Fruit fly (Drosophila melanogaster) whole organism, embryonic: ENCODE data around the gene Nepl20.

Experiments used
- CG10543 ChIP-seq: fragments of 200-800 bp; sonication (Bioruptor generic); optimal IDR thresholded peaks from 3 replicates; lab custom pipeline; 2017; ENCODE audit warnings: missing biosample characterization, mild to moderate bottlenecking, missing genetic modification characterization, moderate library complexity
- CG10654 ChIP-seq: fragments of 200-800 bp; sonication (Bioruptor generic); optimal IDR thresholded peaks from 2 replicates; lab custom pipeline; 2016; ENCODE audit warnings: missing biosample characterization, missing genetic modification characterization
- CG10959 ChIP-seq: fragments of 200-800 bp; sonication (Bioruptor generic); IDR thresholded peaks from 2 replicates; pipeline ENCODE4 v1.3.6; 2022; ENCODE audit warnings: missing biosample characterization, missing genetic modification characterization
- CG15073 ChIP-seq: fragments of 200-800 bp; sonication (Bioruptor generic); optimal IDR thresholded peaks from 2 replicates; lab custom pipeline; 2016; ENCODE audit warnings: missing biosample characterization, missing genetic modification characterization
- CG1832 ChIP-seq: fragments of 200-800 bp; sonication (Bioruptor generic); optimal IDR thresholded peaks from 2 replicates; lab custom pipeline; 2017; ENCODE audit warnings: missing biosample characterization, mild to moderate bottlenecking, missing genetic modification characterization, inconsistent platforms
- CG18476 ChIP-seq: fragments of 200-800 bp; sonication (Bioruptor generic); optimal IDR thresholded peaks from 2 replicates; lab custom pipeline; 2016; ENCODE audit warnings: missing biosample characterization, mild to moderate bottlenecking, missing genetic modification characterization
- CG2120 ChIP-seq: fragments of 200-800 bp; sonication (Bioruptor generic); optimal IDR thresholded peaks from 3 replicates; lab custom pipeline; 2016; ENCODE audit warnings: missing biosample characterization, missing genetic modification characterization
- CG30020 ChIP-seq: fragments of 200-800 bp; optimal IDR thresholded peaks from 2 replicates; lab custom pipeline; 2019; ENCODE audit warnings: missing biosample characterization, mild to moderate bottlenecking, missing genetic modification characterization, moderate library complexity
- CG31365 ChIP-seq: fragments of 200-800 bp; sonication (Bioruptor generic); optimal IDR thresholded peaks from 2 replicates; lab custom pipeline; 2018; ENCODE audit warnings: missing biosample characterization, mild to moderate bottlenecking, missing genetic modification characterization
- CG32772 ChIP-seq: fragments of 200-800 bp; sonication (Bioruptor generic); IDR thresholded peaks from 2 replicates; pipeline ENCODE4 v1.3.6; 2022; ENCODE audit warnings: missing biosample characterization, missing genetic modification characterization
- CG34224 ChIP-seq: fragments of 200-800 bp; sonication (Bioruptor generic); IDR thresholded peaks from 3 replicates; pipeline ENCODE4 v1.3.6; 2022; ENCODE audit warnings: missing biosample characterization, missing genetic modification characterization; ENCODE audit not compliant: partially characterized antibody
- CG34422 ChIP-seq: fragments of 200-800 bp; sonication (Bioruptor generic); IDR thresholded peaks from 3 replicates; pipeline ENCODE4 v1.3.6; 2022; ENCODE audit warnings: missing biosample characterization, missing genetic modification characterization
- CG3726 ChIP-seq: fragments of 200-800 bp; sonication (Bioruptor generic); IDR thresholded peaks from 3 replicates; pipeline ENCODE4, ENCODE4 v1.3.6; 2022; ENCODE audit warnings: missing biosample characterization, missing genetic modification characterization
- CG6654 ChIP-seq: fragments of 200-800 bp; sonication (Bioruptor generic); optimal IDR thresholded peaks from 2 replicates; lab custom pipeline; 2017; ENCODE audit warnings: missing biosample characterization, mild to moderate bottlenecking, missing genetic modification characterization
- CG6854 ChIP-seq: fragments of 200-800 bp; sonication (Bioruptor generic); optimal IDR thresholded peaks from 3 replicates; lab custom pipeline; 2017; ENCODE audit warnings: missing biosample characterization, mild to moderate bottlenecking, missing genetic modification characterization
- CG7357 ChIP-seq: fragments of 200-800 bp; sonication (Bioruptor generic); IDR thresholded peaks from 3 replicates; pipeline ENCODE4 v1.3.6; 2022; ENCODE audit warnings: missing biosample characterization, missing genetic modification characterization
- CG8388 ChIP-seq: fragments of 200-800 bp; sonication (Bioruptor generic); optimal IDR thresholded peaks from 2 replicates; lab custom pipeline; 2019; ENCODE audit warnings: missing biosample characterization, mild to moderate bottlenecking, missing genetic modification characterization, moderate library complexity
- Dbx ChIP-seq: fragments of 200-800 bp; sonication (Bioruptor generic); IDR thresholded peaks from 3 replicates; pipeline ENCODE4 v1.3.6; 2022; ENCODE audit warnings: missing biosample characterization, missing genetic modification characterization
- Eip74EF ChIP-seq, 2 experiments: fragments of 200-800 bp in 1 of 2; fragments of >200 bp in 1 of 2; sonication (Bioruptor generic) in 1 of 2; optimal IDR thresholded peaks; 2 replicates each; lab custom pipeline; 2017 to 2019; ENCODE audit warnings: missing biosample characterization in 2 of 2, missing genetic modification characterization in 2 of 2, mild to moderate bottlenecking in 1 of 2, moderate library complexity in 1 of 2
- Hr78 ChIP-seq, 2 experiments: fragments of 200-800 bp in 1 of 2; fragments of >200 bp in 1 of 2; sonication (Bioruptor generic) in 1 of 2; optimal IDR thresholded peaks; 2 replicates each; lab custom pipeline; 2017 to 2019; ENCODE audit warnings: missing biosample characterization in 2 of 2, missing genetic modification characterization in 2 of 2, mild to moderate bottlenecking in 1 of 2, moderate library complexity in 1 of 2
- Lpt ChIP-seq: fragments of >200 bp; optimal IDR thresholded peaks from 2 replicates; lab custom pipeline; 2018; ENCODE audit warnings: missing biosample characterization, missing genetic modification characterization
- Mad ChIP-seq: fragments of 200-800 bp; sonication (Bioruptor generic); optimal IDR thresholded peaks from 2 replicates; lab custom pipeline; 2016; ENCODE audit warnings: missing biosample characterization, missing genetic modification characterization
- Max ChIP-seq: fragments of 200-800 bp; sonication (Bioruptor generic); optimal IDR thresholded peaks from 2 replicates; lab custom pipeline; 2016; ENCODE audit warnings: missing biosample characterization, mild to moderate bottlenecking, missing genetic modification characterization
- Mes4 ChIP-seq: fragments of 200-800 bp; sonication (Bioruptor generic); optimal IDR thresholded peaks from 2 replicates; lab custom pipeline; 2016; ENCODE audit warnings: missing biosample characterization, missing genetic modification characterization
- Mrtf ChIP-seq: fragments of 200-800 bp; sonication (Bioruptor generic); IDR thresholded peaks from 3 replicates; pipeline ENCODE4 v1.3.6; 2022; ENCODE audit warnings: missing biosample characterization, missing genetic modification characterization
- Rfx ChIP-seq: fragments of 200-800 bp; sonication (Bioruptor generic); IDR thresholded peaks from 2 replicates; pipeline ENCODE4 v1.3.6; 2022; ENCODE audit warnings: missing biosample characterization, missing genetic modification characterization
- Stat92E ChIP-seq, 3 experiments: fragments of >200 bp in 2 of 3; fragments of 200-800 bp in 1 of 3; sonication (Bioruptor generic) in 1 of 3; optimal IDR thresholded peaks; 2 replicates each; lab custom pipeline; 2017 to 2019; ENCODE audit warnings: missing biosample characterization in 3 of 3, missing genetic modification characterization in 3 of 3, mild to moderate bottlenecking in 1 of 3, moderate library complexity in 1 of 3
- Tbp ChIP-seq: fragments of >200 bp; optimal IDR thresholded peaks from 2 replicates; lab custom pipeline; 2018; ENCODE audit warnings: missing biosample characterization, missing genetic modification characterization
- ac ChIP-seq: fragments of 200-800 bp; sonication (Bioruptor generic); optimal IDR thresholded peaks from 3 replicates; lab custom pipeline; 2017; ENCODE audit warnings: missing biosample characterization, mild to moderate bottlenecking, missing genetic modification characterization
- chinmo ChIP-seq: fragments of 200-800 bp; sonication (Bioruptor generic); IDR thresholded peaks from 4 replicates; pipeline ENCODE4 v1.3.6; 2022; ENCODE audit warnings: missing biosample characterization, missing genetic modification characterization; ENCODE audit not compliant: partially characterized antibody
- danr ChIP-seq: fragments of 200-800 bp; sonication (Bioruptor generic); IDR thresholded peaks from 2 replicates; pipeline ENCODE4 v1.3.6; 2022; ENCODE audit warnings: missing biosample characterization, missing genetic modification characterization
- dysf ChIP-seq: fragments of 200-800 bp; sonication (Bioruptor generic); IDR thresholded peaks from 3 replicates; pipeline ENCODE4 v1.3.6; 2022; ENCODE audit warnings: missing biosample characterization, missing genetic modification characterization
- en ChIP-seq: fragments of 200-800 bp; sonication (Bioruptor generic); optimal IDR thresholded peaks from 2 replicates; lab custom pipeline; 2016; ENCODE audit warnings: missing biosample characterization, missing genetic modification characterization
- ftz-f1 ChIP-seq: fragments of 200-800 bp; sonication (Bioruptor generic); optimal IDR thresholded peaks from 2 replicates; lab custom pipeline; 2016; ENCODE audit warnings: missing biosample characterization, missing genetic modification characterization
- gcm2 ChIP-seq: fragments of 200-800 bp; sonication (Bioruptor generic); optimal IDR thresholded peaks from 2 replicates; lab custom pipeline; 2016; ENCODE audit warnings: missing biosample characterization, missing genetic modification characterization
- h ChIP-seq: fragments of >200 bp; optimal IDR thresholded peaks from 2 replicates; lab custom pipeline; 2017
- ind ChIP-seq: fragments of 200-800 bp; sonication (Bioruptor generic); optimal IDR thresholded peaks from 3 replicates; lab custom pipeline; 2016; ENCODE audit warnings: missing biosample characterization, missing genetic modification characterization
- inv ChIP-seq: fragments of 200-800 bp; sonication (Bioruptor generic); IDR thresholded peaks from 2 replicates; pipeline ENCODE4 v1.3.6; 2022; ENCODE audit warnings: missing biosample characterization, missing genetic modification characterization; ENCODE audit not compliant: partially characterized antibody
- ken ChIP-seq: fragments of 200-800 bp; sonication (Bioruptor generic); IDR thresholded peaks from 3 replicates; pipeline ENCODE4 v1.3.6; 2022; ENCODE audit warnings: missing biosample characterization, missing genetic modification characterization
- lmd ChIP-seq: fragments of 200-800 bp; sonication (Bioruptor generic); IDR thresholded peaks from 2 replicates; pipeline ENCODE4 v1.3.6; 2022; ENCODE audit warnings: missing biosample characterization, missing genetic modification characterization
- odd ChIP-seq: fragments of 200-800 bp; sonication (Bioruptor generic); optimal IDR thresholded peaks from 2 replicates; lab custom pipeline; 2017; ENCODE audit warnings: missing biosample characterization, mild to moderate bottlenecking, missing genetic modification characterization
- pan ChIP-seq, 4 experiments: fragments of >200 bp in 3 of 4; fragments of 200-800 bp in 1 of 4; sonication (Bioruptor generic) in 1 of 4; optimal IDR thresholded peaks in 3 of 4; IDR thresholded peaks in 1 of 4; 2 replicates each; pipeline versions ENCODE4 v1.3.6 to Lab custom; 2017 to 2022; ENCODE audit warnings: missing biosample characterization in 2 of 4, missing genetic modification characterization in 2 of 4, mixed read lengths in 1 of 4
- pnt ChIP-seq: fragments of 200-800 bp; sonication (Bioruptor generic); optimal IDR thresholded peaks from 3 replicates; lab custom pipeline; 2016; ENCODE audit warnings: missing biosample characterization, missing genetic modification characterization
- ranshi ChIP-seq: fragments of 200-800 bp; sonication (Bioruptor generic); IDR thresholded peaks from 2 replicates; pipeline ENCODE4 v1.3.6; 2022; ENCODE audit warnings: missing biosample characterization, missing genetic modification characterization
- row ChIP-seq: fragments of 200-800 bp; sonication (Bioruptor generic); IDR thresholded peaks from 3 replicates; pipeline ENCODE4 v1.3.6; 2022; ENCODE audit warnings: missing biosample characterization, missing genetic modification characterization
- scrt ChIP-seq: fragments of 200-800 bp; sonication (Bioruptor generic); optimal IDR thresholded peaks from 2 replicates; lab custom pipeline; 2018; ENCODE audit warnings: missing biosample characterization, mild to moderate bottlenecking, missing genetic modification characterization, moderate library complexity
- sna ChIP-seq: fragments of 200-800 bp; sonication (Bioruptor generic); IDR thresholded peaks from 2 replicates; pipeline ENCODE4 v1.3.6; 2022; ENCODE audit warnings: missing biosample characterization, missing genetic modification characterization; ENCODE audit not compliant: partially characterized antibody
- tin ChIP-seq: fragments of 200-800 bp; sonication (Bioruptor generic); optimal IDR thresholded peaks from 3 replicates; lab custom pipeline; 2016; ENCODE audit warnings: missing biosample characterization, missing genetic modification characterization
- trh ChIP-seq: fragments of 200-800 bp; sonication (Bioruptor generic); optimal IDR thresholded peaks from 2 replicates; lab custom pipeline; 2016; ENCODE audit warnings: missing biosample characterization, missing genetic modification characterization
- zf30C ChIP-seq: fragments of 200-800 bp; sonication (Bioruptor generic); optimal IDR thresholded peaks from 3 replicates; lab custom pipeline; 2018; ENCODE audit warnings: missing biosample characterization, mild to moderate bottlenecking, missing genetic modification characterization

The Nepl20 gene

DNA sequence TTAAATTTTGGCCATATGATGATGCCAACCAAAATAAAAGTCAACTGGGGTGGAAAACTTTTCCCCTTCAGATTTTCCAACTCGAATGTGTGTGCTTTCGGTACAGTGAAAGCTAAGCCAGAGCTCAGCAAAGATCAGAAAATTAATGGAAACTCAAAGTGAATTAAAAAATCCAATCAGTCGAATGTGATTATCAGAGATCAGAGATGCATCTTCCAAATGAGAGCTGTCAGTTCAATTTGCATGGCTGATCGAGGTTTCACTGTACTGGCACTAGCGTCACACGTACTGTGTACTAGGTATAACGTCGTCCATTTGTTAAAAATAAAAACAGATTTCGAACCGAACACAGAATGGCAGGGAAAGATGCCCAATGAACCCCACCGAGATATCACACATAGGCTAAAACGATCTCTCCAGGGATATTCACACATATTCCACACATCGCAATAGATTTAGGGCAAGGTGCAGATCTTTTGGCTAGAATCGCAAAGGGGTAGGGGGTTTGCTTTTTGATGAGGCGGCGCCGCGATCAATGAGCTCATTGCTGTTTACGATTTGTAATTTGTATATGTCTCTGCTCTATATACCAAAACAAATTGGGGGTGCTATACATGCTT, 24.3 kb downstream of the Nepl20 start (continued):
- TF ChIP-seq pan (optimal IDR thresholded peaks at IDR 0.05; lab: Kevin White, UChicago) (no peak), pan (GFP tag; optimal IDR thresholded peaks at IDR 0.05 in 1 of 2, IDR thresholded peaks at IDR 0.05 in 1 of 2) (peak in 1 of 2 experiments; percentile 90), CG10654 (peak; percentile 31), CG7357 (GFP tag; lab: Robert Waterston, UW) (peak; percentile 74), CG6854 (GFP tag; lab: Kevin White, UChicago) (peak; percentile 31), Rfx (GFP tag; lab: Robert Waterston, UW) (peak; percentile 94), zf30C (GFP tag; lab: Kevin White, UChicago) (no peak), Mes4 (GFP tag; lab: Kevin White, UChicago) (peak; percentile 41), CG34422 (GFP tag; lab: Robert Waterston, UW) (peak; percentile 88), ftz-f1 (GFP tag; lab: Kevin White, UChicago) (no peak), CG10543 (GFP tag; lab: Kevin White, UChicago) (peak; percentile 59), Max (GFP tag; lab: Kevin White, UChicago) (peak; percentile 4), row (peak; percentile 86), en (GFP tag; lab: Kevin White, UChicago) (peak; percentile 26), gcm2 (GFP tag; lab: Kevin White, UChicago) (peak; percentile 60), odd (GFP tag; lab: Kevin White, UChicago) (peak; percentile 57), CG8388 (GFP tag; lab: Kevin White, UChicago) (peak; percentile 64), inv (GFP tag; lab: Robert Waterston, UW) (no peak), CG31365 (tag; lab: Kevin White, UChicago) (peak; percentile 51), tin (GFP tag; lab: Kevin White, UChicago) (peak; percentile 65), ind (GFP tag; lab: Kevin White, UChicago) (peak; percentile 85), chinmo (GFP tag; lab: Robert Waterston, UW) (no peak), CG32772 (peak; percentile 86), ranshi (GFP tag; lab: Robert Waterston, UW) (peak; percentile 86), Hr78 (GFP tag; optimal IDR thresholded peaks at IDR 0.05; lab: Kevin White, UChicago) (no peak), CG10959 (GFP tag; lab: Robert Waterston, UW) (no peak), CG1832 (GFP tag; lab: Kevin White, UChicago) (no peak), sna (no peak), lmd (GFP tag; lab: Robert Waterston, UW) (peak; percentile 90), ac (GFP tag; lab: Kevin White, UChicago) (no peak), Mad (GFP tag; lab: Kevin White, UChicago) (peak; percentile 58), CG3726 (no peak), CG30020 (no peak), ken (GFP tag; lab: Robert Waterston, UW) (peak; percentile 78), scrt (GFP tag; lab: Kevin White, UChicago) (peak; percentile 49), trh (GFP tag; lab: Kevin White, UChicago) (no peak), CG6654 (GFP tag; lab: Kevin White, UChicago) (peak; percentile 15), Dbx (GFP tag; lab: Robert Waterston, UW) (peak; percentile 84), dysf (GFP tag; lab: Robert Waterston, UW) (peak; percentile 91), Tbp (GFP tag; lab: Kevin White, UChicago) (no peak), danr (GFP tag; lab: Robert Waterston, UW) (peak; percentile 55), CG18476 (GFP tag; lab: Kevin White, UChicago) (no peak), Stat92E (GFP tag; optimal IDR thresholded peaks at IDR 0.05; lab: Kevin White, UChicago) (no peak), Mrtf (GFP tag; lab: Robert Waterston, UW) (peak; percentile 79), CG15073 (GFP tag; lab: Kevin White, UChicago) (no peak), CG2120 (GFP tag; lab: Kevin White, UChicago) (peak; percentile 88), Eip74EF (GFP tag; optimal IDR thresholded peaks at IDR 0.05; lab: Kevin White, UChicago) (peak in 1 of 2 experiments; percentile 47), Lpt (no peak), CG34224 (GFP tag; lab: Robert Waterston, UW) (no peak), h (lab: Kevin White, UChicago) (no peak), pnt (GFP tag; lab: Kevin White, UChicago) (peak; percentile 53)
